Fruit fly (Drosophila melanogaster): ENCODE measurements around the gene SCAR.

DNA sequence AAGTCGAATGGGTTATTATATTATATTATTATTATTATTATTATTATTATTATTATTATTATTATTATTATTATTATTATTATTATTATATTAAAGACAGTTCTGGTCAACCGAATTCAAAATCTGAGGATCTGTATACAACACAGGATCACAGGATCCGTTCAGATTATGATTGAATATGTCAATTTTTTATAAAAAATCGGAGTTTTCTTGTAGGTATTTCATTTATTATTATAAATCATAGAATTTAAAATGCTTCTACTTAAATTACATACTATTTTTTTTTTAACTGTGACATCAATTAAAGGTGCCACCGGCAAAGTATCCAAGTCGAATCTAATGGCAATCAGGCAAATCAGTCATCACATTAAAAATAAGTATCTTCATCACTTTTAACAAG is 40.1 kb downstream of the SCAR start, which contains the start of gene CG14913:
- TF ChIP-seq CG8478 (optimal IDR thresholded peaks at IDR 0.05) (no peak), CTCF (optimal IDR thresholded peaks at IDR 0.05) (no peak)
